Worm (Caenorhabditis elegans): ENCODE results near the gene ada-2.

DNA sequence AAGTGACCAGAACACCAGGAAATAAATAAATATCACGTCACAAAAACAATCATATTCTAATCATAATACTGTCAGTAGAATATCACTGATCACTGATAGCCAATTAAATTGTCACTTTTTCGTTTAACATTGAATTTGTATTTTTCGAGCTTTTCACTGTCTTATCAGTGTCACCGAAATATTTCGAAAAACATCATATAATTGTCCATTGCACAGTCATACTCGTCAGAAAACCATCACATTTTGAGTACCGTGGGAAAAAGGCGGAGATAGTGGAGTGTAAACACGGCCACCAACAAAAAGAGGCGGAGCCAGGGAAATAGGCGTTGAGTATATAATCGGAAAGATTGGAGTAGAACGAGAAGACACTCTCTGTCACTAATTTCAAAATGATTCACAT, 25.2 kb downstream of the ada-2 start:
- TF ChIP-seq him-1 (tag; optimal IDR thresholded peaks at IDR 0.05) (no peak), W03F9.2 (tag; optimal IDR thresholded peaks at IDR 0.05) (no peak)
